Fruit fly (Drosophila melanogaster): Measurements from ENCODE around the gene Dhc36C.

The Dhc36C gene

dm6 chr2L:17558111-17558773, 57.0 kb downstream of the Dhc36C start:
- TF ChIP-seq CG33017 (tag; optimal IDR thresholded peaks at IDR 0.05): peak; percentile 85
- TF ChIP-seq Clk (GFP tag; optimal IDR thresholded peaks at IDR 0.05): no peak
- TF ChIP-seq CG5204 (GFP tag; optimal IDR thresholded peaks at IDR 0.05): no peak
- TF ChIP-seq Crg-1 (GFP tag; optimal IDR thresholded peaks at IDR 0.05): no peak
- TF ChIP-seq kay (GFP tag; ENCODE audit: borderline replicate concordance): peak; percentile 30
- no peak for TF ChIP-seq cnc (optimal IDR thresholded peaks at IDR 0.05)
- peak; percentile 21 for TF ChIP-seq CG7045 (GFP tag; optimal IDR thresholded peaks at IDR 0.05)
- no peak for TF ChIP-seq pad (GFP tag; optimal IDR thresholded peaks at IDR 0.05)
- TF ChIP-seq CG14711 (tag; optimal IDR thresholded peaks at IDR 0.05): peak; percentile 36
- no peak for TF ChIP-seq cic (GFP tag; optimal IDR thresholded peaks at IDR 0.05)
- TF ChIP-seq CG7101 (tag; optimal IDR thresholded peaks at IDR 0.05): peak; percentile 71
- no peak for TF ChIP-seq bab1 (GFP tag; optimal IDR thresholded peaks at IDR 0.05)
- TF ChIP-seq CG12768 (GFP tag; optimal IDR thresholded peaks at IDR 0.05): peak; percentile 47
- no peak for TF ChIP-seq ovo (GFP tag; optimal IDR thresholded peaks at IDR 0.05)
- TF ChIP-seq CG11617 (GFP tag; optimal IDR thresholded peaks at IDR 0.05): peak; percentile 33
- no peak for TF ChIP-seq CG1620 (GFP tag; optimal IDR thresholded peaks at IDR 0.05)
- no peak for TF ChIP-seq Mnt (GFP tag; optimal IDR thresholded peaks at IDR 0.05)
- TF ChIP-seq Hr96 (GFP tag; optimal IDR thresholded peaks at IDR 0.05): no peak

- no peak for TF ChIP-seq CG14711 (tag; optimal IDR thresholded peaks at IDR 0.05)
- TF ChIP-seq Crg-1 (GFP tag; optimal IDR thresholded peaks at IDR 0.05): no peak
- no peak for TF ChIP-seq toe (GFP tag; optimal IDR thresholded peaks at IDR 0.05)
- TF ChIP-seq Mnt (GFP tag; optimal IDR thresholded peaks at IDR 0.05): no peak
- TF ChIP-seq CG33017 (tag; optimal IDR thresholded peaks at IDR 0.05): no peak
- TF ChIP-seq kay (GFP tag; ENCODE audit: borderline replicate concordance): no peak
- TF ChIP-seq CG1620 (GFP tag; optimal IDR thresholded peaks at IDR 0.05): no peak
- TF ChIP-seq tj (GFP tag; optimal IDR thresholded peaks at IDR 0.05): no peak
- no peak for TF ChIP-seq CG5204 (GFP tag; optimal IDR thresholded peaks at IDR 0.05)
- no peak for TF ChIP-seq Hr96 (GFP tag; optimal IDR thresholded peaks at IDR 0.05)
- no peak for TF ChIP-seq bab1 (GFP tag; optimal IDR thresholded peaks at IDR 0.05)
- TF ChIP-seq CG7045 (GFP tag; optimal IDR thresholded peaks at IDR 0.05): no peak
Measured at dm6 chr2L:17559275-17559674, 58.1 kb downstream of the Dhc36C start.

dm6 chr2L:17560125-17561019, 59.2 kb downstream of the Dhc36C start:
- TF ChIP-seq pad (GFP tag; optimal IDR thresholded peaks at IDR 0.05) (peak; percentile 9), ovo (GFP tag; optimal IDR thresholded peaks at IDR 0.05) (no peak)

dm6 chr2L:17561914-17562313, 60.7 kb downstream of the Dhc36C start:
- TF ChIP-seq cnc (optimal IDR thresholded peaks at IDR 0.05) (no peak), CG7045 (GFP tag; optimal IDR thresholded peaks at IDR 0.05) (no peak), bab1 (GFP tag; optimal IDR thresholded peaks at IDR 0.05) (no peak), CG5204 (GFP tag; optimal IDR thresholded peaks at IDR 0.05) (no peak), CG12768 (GFP tag; optimal IDR thresholded peaks at IDR 0.05) (no peak), CG1620 (GFP tag; optimal IDR thresholded peaks at IDR 0.05) (no peak), toe (GFP tag; optimal IDR thresholded peaks at IDR 0.05) (no peak), ovo (GFP tag; optimal IDR thresholded peaks at IDR 0.05) (no peak), CG14711 (tag; optimal IDR thresholded peaks at IDR 0.05) (no peak), CG7101 (tag; optimal IDR thresholded peaks at IDR 0.05) (no peak), Crg-1 (GFP tag; optimal IDR thresholded peaks at IDR 0.05) (no peak)

- TF ChIP-seq CG1620 (GFP tag; optimal IDR thresholded peaks at IDR 0.05) (no peak), Hr96 (GFP tag; optimal IDR thresholded peaks at IDR 0.05) (no peak), CG12768 (GFP tag; optimal IDR thresholded peaks at IDR 0.05) (no peak), pad (GFP tag; optimal IDR thresholded peaks at IDR 0.05) (no peak), toe (GFP tag; optimal IDR thresholded peaks at IDR 0.05) (no peak), CG7045 (GFP tag; optimal IDR thresholded peaks at IDR 0.05) (no peak), Clk (GFP tag; optimal IDR thresholded peaks at IDR 0.05) (no peak), cic (GFP tag; optimal IDR thresholded peaks at IDR 0.05) (no peak), CG14711 (tag; optimal IDR thresholded peaks at IDR 0.05) (no peak), Crg-1 (GFP tag; optimal IDR thresholded peaks at IDR 0.05) (no peak), tj (GFP tag; optimal IDR thresholded peaks at IDR 0.05) (no peak), CG5204 (GFP tag; optimal IDR thresholded peaks at IDR 0.05) (no peak), CG7101 (tag; optimal IDR thresholded peaks at IDR 0.05) (no peak)
Measured at dm6 chr2L:17564682-17565081, 63.5 kb downstream of the Dhc36C start.

- no peak for TF ChIP-seq Hr96 (GFP tag; optimal IDR thresholded peaks at IDR 0.05)
- no peak for TF ChIP-seq CG11617 (GFP tag; optimal IDR thresholded peaks at IDR 0.05)
- no peak for TF ChIP-seq CG5204 (GFP tag; optimal IDR thresholded peaks at IDR 0.05)
- no peak for TF ChIP-seq CG14711 (tag; optimal IDR thresholded peaks at IDR 0.05)
- no peak for TF ChIP-seq Crg-1 (GFP tag; optimal IDR thresholded peaks at IDR 0.05)
- no peak for TF ChIP-seq bab1 (GFP tag; optimal IDR thresholded peaks at IDR 0.05)
Measured at dm6 chr2L:17565734-17566133, 64.5 kb downstream of the Dhc36C start.

Data from whole organism, adult.